Worm (Caenorhabditis elegans): Measurements from ENCODE around the gene swt-7.

The swt-7 gene

ce11 chrV:5049333-5049942 lies 18.8 kb upstream of the swt-7 start, which contains the start of the genes pqn-51 and K11D12.14 (continued):
- peak; percentile 91 for TF ChIP-seq sea-2 (GFP tag; optimal IDR thresholded peaks at IDR 0.05)
- TF ChIP-seq eor-1 (tag; optimal IDR thresholded peaks at IDR 0.05) = peak in 1 of 2 experiments; percentile 27
- peak; percentile 43 for TF ChIP-seq ztf-4 (tag; optimal IDR thresholded peaks at IDR 0.05)
- no peak for TF ChIP-seq ceh-16 (tag; optimal IDR thresholded peaks at IDR 0.05)
- TF ChIP-seq nhr-11 (tag; optimal IDR thresholded peaks at IDR 0.05) = peak; percentile 86
- TF ChIP-seq ceh-28 (tag; optimal IDR thresholded peaks at IDR 0.05) = peak; percentile 74
- no peak for TF ChIP-seq nhr-67 (tag; optimal IDR thresholded peaks at IDR 0.05)
- no peak for TF ChIP-seq fkh-2 (tag; optimal IDR thresholded peaks at IDR 0.05)
- peak; percentile 94 for TF ChIP-seq nhr-25 (tag; optimal IDR thresholded peaks at IDR 0.05)
- no peak for TF ChIP-seq mdl-1 (tag; optimal IDR thresholded peaks at IDR 0.05)
- TF ChIP-seq unc-62 (GFP tag; optimal IDR thresholded peaks at IDR 0.05) = peak; percentile 57
- TF ChIP-seq R02D3.7 (tag; optimal IDR thresholded peaks at IDR 0.05) = peak; percentile 61
- TF ChIP-seq aly-2 (tag; optimal IDR thresholded peaks at IDR 0.05) = no peak
- peak; percentile 26 for TF ChIP-seq egl-27 (tag; optimal IDR thresholded peaks at IDR 0.05)
- no peak for TF ChIP-seq nhr-28 (tag; optimal IDR thresholded peaks at IDR 0.05)
- peak; percentile 2 for TF ChIP-seq ztf-11 (tag; optimal IDR thresholded peaks at IDR 0.05)
- no peak for TF ChIP-seq nhr-76 (tag; optimal IDR thresholded peaks at IDR 0.05)
- TF ChIP-seq mml-1 (tag; optimal IDR thresholded peaks at IDR 0.05) = no peak

- TF ChIP-seq nhr-28 (tag; optimal IDR thresholded peaks at IDR 0.05) (no peak), ceh-9 (tag; optimal IDR thresholded peaks at IDR 0.05) (no peak), nhr-237 (tag; optimal IDR thresholded peaks at IDR 0.05) (no peak), snpc-4 (tag; optimal IDR thresholded peaks at IDR 0.05) (no peak)
Measured at ce11 chrV:5046558-5046957, 15.9 kb upstream of the swt-7 start.

- no peak for TF ChIP-seq nhr-237 (tag; optimal IDR thresholded peaks at IDR 0.05)
Measured at ce11 chrV:5046103-5046502, 15.5 kb upstream of the swt-7 start, which contains the start of gene exc-14. Gene exc-14, minus strand, starts transcription at chrV:5046203.

- TF ChIP-seq eor-1 (tag; optimal IDR thresholded peaks at IDR 0.05) (no peak), fkh-10 (GFP tag; optimal IDR thresholded peaks at IDR 0.05) (no peak), unc-62 (GFP tag; optimal IDR thresholded peaks at IDR 0.05) (no peak), lin-15B (tag; optimal IDR thresholded peaks at IDR 0.05) (no peak), snpc-4 (tag; optimal IDR thresholded peaks at IDR 0.05) (no peak)
Measured at ce11 chrV:5040925-5041324, 10.3 kb upstream of the swt-7 start, which contains the start of gene K11D12.8. Gene K11D12.8, minus strand, starts transcription at chrV:5041001.

- no peak for TF ChIP-seq nhr-77 (tag; optimal IDR thresholded peaks at IDR 0.05)
- TF ChIP-seq fkh-10 (GFP tag; optimal IDR thresholded peaks at IDR 0.05) = no peak
- no peak for TF ChIP-seq mdl-1 (tag; optimal IDR thresholded peaks at IDR 0.05)
- no peak for TF ChIP-seq R02D3.7 (tag; optimal IDR thresholded peaks at IDR 0.05)
- TF ChIP-seq nfya-1 (tag; optimal IDR thresholded peaks at IDR 0.05; ENCODE audit: insufficient read depth) = no peak
- TF ChIP-seq ceh-28 (tag; optimal IDR thresholded peaks at IDR 0.05) = no peak
- TF ChIP-seq egl-5 (tag; optimal IDR thresholded peaks at IDR 0.05) = no peak
- no peak for TF ChIP-seq nhr-23 (tag; optimal IDR thresholded peaks at IDR 0.05)
- no peak for TF ChIP-seq nhr-43 (tag; optimal IDR thresholded peaks at IDR 0.05; ENCODE audit: poor library complexity, severe bottlenecking)
- TF ChIP-seq snpc-4 (tag; optimal IDR thresholded peaks at IDR 0.05) = no peak
- TF ChIP-seq nhr-28 (tag; optimal IDR thresholded peaks at IDR 0.05) = no peak
- no peak for TF ChIP-seq jun-1 (tag; optimal IDR thresholded peaks at IDR 0.05)
- TF ChIP-seq mml-1 (tag; optimal IDR thresholded peaks at IDR 0.05) = no peak
- no peak for TF ChIP-seq aly-2 (tag; optimal IDR thresholded peaks at IDR 0.05)
- no peak for TF ChIP-seq unc-62 (GFP tag; optimal IDR thresholded peaks at IDR 0.05)
- no peak for TF ChIP-seq egl-27 (tag; optimal IDR thresholded peaks at IDR 0.05)
- no peak for TF ChIP-seq ceh-9 (tag; optimal IDR thresholded peaks at IDR 0.05)
Measured at ce11 chrV:5039559-5039958, 8.9 kb upstream of the swt-7 start, which contains the start of gene K11D12.11. Gene K11D12.11, minus strand, starts transcription at chrV:5039600.

- TF ChIP-seq ZK546.5 (tag; optimal IDR thresholded peaks at IDR 0.05) (no peak), hmg-11 (tag; optimal IDR thresholded peaks at IDR 0.05) (no peak), tbx-2 (tag; optimal IDR thresholded peaks at IDR 0.05) (no peak), fos-1 (tag; optimal IDR thresholded peaks at IDR 0.05) (no peak), jun-1 (tag; optimal IDR thresholded peaks at IDR 0.05) (no peak), nhr-25 (tag; optimal IDR thresholded peaks at IDR 0.05) (peak; percentile 60), pqm-1 (tag; optimal IDR thresholded peaks at IDR 0.05) (no peak)
Measured at ce11 chrV:5038449-5038848, 7.8 kb upstream of the swt-7 start.
